Worm (Caenorhabditis elegans) whole organism, mixed stage, embryonic: ENCODE measurements around the gene DC2.5.

Experiments
- elt-3 ChIP-seq: fragments of 150-350 bp; optimal IDR thresholded peaks from 2 replicates; lab custom pipeline; 2014; ENCODE audit warnings: missing biosample characterization, missing genetic modification characterization
- lin-13 ChIP-seq: fragments of 150-350 bp; optimal IDR thresholded peaks from 2 replicates; lab custom pipeline; 2014; ENCODE audit warnings: missing biosample characterization, missing genetic modification characterization
- nhr-28 ChIP-seq: fragments of 150-350 bp; optimal IDR thresholded peaks from 2 replicates; lab custom pipeline; 2014; ENCODE audit warnings: missing biosample characterization, missing genetic modification characterization
- snpc-4 ChIP-seq: fragments of 150-350 bp; optimal IDR thresholded peaks from 2 replicates; lab custom pipeline; 2014; ENCODE audit warnings: missing biosample characterization, missing genetic modification characterization
- unc-62 ChIP-seq: fragments of 150-350 bp; optimal IDR thresholded peaks from 2 replicates; lab custom pipeline; 2014; ENCODE audit warnings: missing biosample characterization, missing genetic modification reagents, missing genetic modification characterization
- ztf-11 ChIP-seq: fragments of 150-350 bp; optimal IDR thresholded peaks from 2 replicates; lab custom pipeline; 2014; ENCODE audit warnings: missing biosample characterization, missing genetic modification characterization

DNA sequence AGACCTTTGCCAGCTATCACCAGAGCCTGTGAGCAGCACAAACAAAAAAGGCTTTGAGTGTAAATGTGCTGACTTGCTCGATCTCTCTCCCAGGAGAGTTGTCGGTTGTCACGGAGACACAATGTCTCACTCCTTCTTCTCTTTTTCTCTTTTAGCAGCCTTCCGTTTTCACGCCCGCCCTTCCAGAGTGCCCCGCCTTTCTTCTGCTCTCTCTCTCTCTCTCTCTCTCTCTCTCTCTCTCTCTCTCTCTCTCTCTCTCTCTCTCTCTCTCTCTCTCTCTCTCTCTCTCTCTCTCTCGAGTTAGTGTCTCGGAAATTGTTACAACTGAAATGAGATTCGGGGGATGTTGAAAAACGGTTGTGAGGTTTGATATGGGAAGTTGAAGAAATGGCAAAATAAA lies 39.1 kb downstream of the DC2.5 start:
- TF ChIP-seq unc-62 = no peak
- no peak for TF ChIP-seq nhr-28
- TF ChIP-seq snpc-4 (tag; lab: Kevin White, UChicago) = no peak
- no peak for TF ChIP-seq elt-3 (tag; lab: Kevin White, UChicago)
- TF ChIP-seq lin-13 (tag; lab: Kevin White, UChicago) = no peak
- no peak for TF ChIP-seq ztf-11
